Worm (Caenorhabditis elegans): ENCODE data around the gene ksr-1.

The ksr-1 gene

DNA sequence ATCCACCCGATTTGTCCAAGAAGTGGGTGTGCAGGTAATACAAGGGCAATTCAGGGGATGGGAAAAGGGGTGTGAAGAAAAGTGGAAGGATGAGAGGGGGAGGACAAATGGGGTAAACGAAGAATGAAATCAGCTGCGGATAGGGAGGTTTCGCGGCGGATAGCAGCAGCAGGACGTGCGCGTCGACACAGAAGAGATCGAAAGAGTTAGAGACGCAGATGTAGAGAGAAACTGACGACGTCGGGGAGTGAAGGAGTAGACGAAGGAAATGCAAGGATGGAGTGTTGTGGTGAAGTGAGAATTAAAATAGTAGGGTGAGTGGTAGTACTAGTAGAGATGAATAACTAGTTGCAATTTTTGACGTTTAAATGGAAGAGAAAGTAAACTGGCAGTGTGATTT is 22.7 kb upstream of the ksr-1 start, which contains the start of gene M60.6:
Gene M60.6, minus strand, starts transcription at position 166 of the 400 bp plus-strand sequence.
- TF ChIP-seq tbx-2 (tag; optimal IDR thresholded peaks at IDR 0.05) (no peak), ZK546.5 (tag; optimal IDR thresholded peaks at IDR 0.05) (no peak), elt-2 (tag; optimal IDR thresholded peaks at IDR 0.05) (no peak), unc-39 (tag; optimal IDR thresholded peaks at IDR 0.05) (no peak), hmg-11 (tag; optimal IDR thresholded peaks at IDR 0.05) (peak; percentile 24), nhr-25 (tag; optimal IDR thresholded peaks at IDR 0.05) (peak; percentile 51), nfya-1 (tag; optimal IDR thresholded peaks at IDR 0.05; ENCODE audit: insufficient read depth) (peak; percentile 47), nhr-23 (tag; optimal IDR thresholded peaks at IDR 0.05) (peak; percentile 33), snpc-4 (tag; optimal IDR thresholded peaks at IDR 0.05) (peak; percentile 34), egl-5 (tag; optimal IDR thresholded peaks at IDR 0.05) (no peak), nhr-237 (tag; optimal IDR thresholded peaks at IDR 0.05) (no peak), nhr-43 (tag; optimal IDR thresholded peaks at IDR 0.05; ENCODE audit: poor library complexity, severe bottlenecking) (peak; percentile 23), nhr-12 (tag; optimal IDR thresholded peaks at IDR 0.05) (no peak), mml-1 (tag; optimal IDR thresholded peaks at IDR 0.05) (no peak), fkh-2 (tag; optimal IDR thresholded peaks at IDR 0.05) (no peak)

- TF ChIP-seq lsy-12 (tag; optimal IDR thresholded peaks at IDR 0.05), result no peak
- peak; percentile 15 for TF ChIP-seq nhr-23 (tag; optimal IDR thresholded peaks at IDR 0.05)
- no peak for TF ChIP-seq nhr-12 (tag; optimal IDR thresholded peaks at IDR 0.05)
- no peak for TF ChIP-seq snpc-4 (tag; optimal IDR thresholded peaks at IDR 0.05)
- TF ChIP-seq nfya-1 (tag; optimal IDR thresholded peaks at IDR 0.05; ENCODE audit: insufficient read depth), result no peak
- no peak for TF ChIP-seq nhr-43 (tag; optimal IDR thresholded peaks at IDR 0.05; ENCODE audit: poor library complexity, severe bottlenecking)
- no peak for TF ChIP-seq aly-2 (tag; optimal IDR thresholded peaks at IDR 0.05)
- peak; percentile 74 for TF ChIP-seq nhr-25 (tag; optimal IDR thresholded peaks at IDR 0.05)
- no peak for TF ChIP-seq lin-39 (tag; optimal IDR thresholded peaks at IDR 0.05)
- TF ChIP-seq egl-5 (tag; optimal IDR thresholded peaks at IDR 0.05), result no peak
- TF ChIP-seq zag-1 (tag; optimal IDR thresholded peaks at IDR 0.05), result no peak
- no peak for TF ChIP-seq nhr-67 (tag; optimal IDR thresholded peaks at IDR 0.05)
- TF ChIP-seq ceh-82 (tag; optimal IDR thresholded peaks at IDR 0.05), result no peak
- TF ChIP-seq unc-39 (tag; optimal IDR thresholded peaks at IDR 0.05), result no peak
- TF ChIP-seq tbx-2 (tag; optimal IDR thresholded peaks at IDR 0.05), result no peak
- no peak for TF ChIP-seq nhr-237 (tag; optimal IDR thresholded peaks at IDR 0.05)
Measured at ce11 chrX:8255433-8255832, 19.5 kb upstream of the ksr-1 start.

DNA sequence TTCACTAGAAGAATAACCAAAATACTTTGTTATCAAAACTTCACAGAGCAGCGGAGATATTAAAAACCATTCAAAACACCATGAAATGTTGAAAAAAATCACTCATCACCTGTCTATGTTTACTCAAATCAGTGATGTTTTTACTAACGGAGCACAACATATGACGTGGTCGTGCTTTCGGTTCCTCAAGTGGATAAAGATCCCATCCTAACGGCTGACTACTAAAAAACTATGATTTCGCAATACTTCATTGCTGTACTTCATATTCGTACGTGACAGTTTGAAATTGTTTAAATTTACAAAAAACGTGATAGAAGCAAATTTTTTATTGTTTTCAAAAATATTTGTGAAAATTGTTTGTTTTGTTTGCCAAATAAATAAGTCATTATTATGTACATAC is 17.3 kb upstream of the ksr-1 start:
- TF ChIP-seq nhr-28 (tag; optimal IDR thresholded peaks at IDR 0.05) (no peak), nhr-76 (tag; optimal IDR thresholded peaks at IDR 0.05) (no peak), mml-1 (tag; optimal IDR thresholded peaks at IDR 0.05) (no peak), nhr-77 (tag; optimal IDR thresholded peaks at IDR 0.05) (no peak), nhr-67 (tag; optimal IDR thresholded peaks at IDR 0.05) (no peak), nhr-23 (tag; optimal IDR thresholded peaks at IDR 0.05) (no peak), pha-4 (tag; optimal IDR thresholded peaks at IDR 0.05) (peak; percentile 52)

ce11 chrX:8261125-8261684 is 13.8 kb upstream of the ksr-1 start, which contains the start of gene M60.7:
TSS of gene M60.7 (minus strand) at chrX:8261175.
- TF ChIP-seq lin-39 (tag; optimal IDR thresholded peaks at IDR 0.05) (peak; percentile 7), nhr-23 (tag; optimal IDR thresholded peaks at IDR 0.05) (no peak), nfya-1 (tag; optimal IDR thresholded peaks at IDR 0.05; ENCODE audit: insufficient read depth) (no peak), unc-62 (GFP tag; optimal IDR thresholded peaks at IDR 0.05) (no peak), nhr-43 (tag; optimal IDR thresholded peaks at IDR 0.05; ENCODE audit: poor library complexity, severe bottlenecking) (no peak), aly-2 (tag; optimal IDR thresholded peaks at IDR 0.05) (no peak), unc-39 (tag; optimal IDR thresholded peaks at IDR 0.05) (no peak), fkh-2 (tag; optimal IDR thresholded peaks at IDR 0.05) (no peak), pqm-1 (tag; optimal IDR thresholded peaks at IDR 0.05) (no peak)

DNA sequence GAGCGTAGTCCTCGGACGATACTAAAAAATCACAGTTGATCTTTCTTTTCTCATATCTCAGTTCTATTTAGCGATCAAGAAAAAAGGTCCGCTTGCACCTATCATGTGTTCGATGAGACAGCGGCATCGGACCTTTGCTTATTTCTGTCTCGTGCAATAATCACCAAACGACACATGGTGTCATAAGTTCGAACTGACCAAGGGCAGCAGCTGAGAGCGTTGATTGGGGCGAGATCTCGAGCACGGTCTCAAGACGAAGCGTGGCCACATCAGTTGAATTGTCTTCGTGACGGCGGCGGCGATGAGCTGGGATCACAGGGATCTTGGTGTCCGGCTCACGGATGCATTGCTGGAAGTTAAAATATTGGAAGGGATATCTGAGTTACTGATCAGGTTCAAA is 12.2 kb upstream of the ksr-1 start:
- TF ChIP-seq egl-5 (tag; optimal IDR thresholded peaks at IDR 0.05), result no peak
- no peak for TF ChIP-seq nhr-76 (tag; optimal IDR thresholded peaks at IDR 0.05)
- no peak for TF ChIP-seq nhr-28 (tag; optimal IDR thresholded peaks at IDR 0.05)

- TF ChIP-seq nfya-1 (tag; optimal IDR thresholded peaks at IDR 0.05; ENCODE audit: insufficient read depth) (no peak), nhr-12 (tag; optimal IDR thresholded peaks at IDR 0.05) (no peak), egl-27 (tag; optimal IDR thresholded peaks at IDR 0.05) (no peak), fos-1 (tag; optimal IDR thresholded peaks at IDR 0.05) (no peak), nhr-67 (tag; optimal IDR thresholded peaks at IDR 0.05) (no peak), elt-2 (tag; optimal IDR thresholded peaks at IDR 0.05) (no peak), ztf-4 (tag; optimal IDR thresholded peaks at IDR 0.05) (no peak), nhr-23 (tag; optimal IDR thresholded peaks at IDR 0.05) (no peak), lin-39 (tag; optimal IDR thresholded peaks at IDR 0.05) (no peak), lin-15B (tag; optimal IDR thresholded peaks at IDR 0.05) (no peak), ztf-11 (tag; optimal IDR thresholded peaks at IDR 0.05) (no peak), mdl-1 (tag; optimal IDR thresholded peaks at IDR 0.05) (no peak), unc-62 (GFP tag; optimal IDR thresholded peaks at IDR 0.05) (no peak), nhr-25 (tag; optimal IDR thresholded peaks at IDR 0.05) (no peak), eor-1 (tag; optimal IDR thresholded peaks at IDR 0.05) (no peak), R02D3.7 (tag; optimal IDR thresholded peaks at IDR 0.05) (no peak), nhr-76 (tag; optimal IDR thresholded peaks at IDR 0.05) (no peak), sea-2 (GFP tag; optimal IDR thresholded peaks at IDR 0.05) (no peak), skn-1 (tag; optimal IDR thresholded peaks at IDR 0.05) (no peak)
Measured at ce11 chrX:8268083-8268482, 6.9 kb upstream of the ksr-1 start.
